Worm (Caenorhabditis elegans) whole organism, L3 larva: ENCODE results near the gene srh-122.

ENCODE experiments used
- aly-2 ChIP-seq: fragments of 150-350 bp; optimal IDR thresholded peaks from 2 replicates; lab custom pipeline; 2014; ENCODE audit warnings: missing biosample characterization, missing genetic modification characterization
- ama-1 ChIP-seq: fragments of 150-350 bp; optimal IDR thresholded peaks from 2 replicates; lab custom pipeline; 2018
- ceh-16 ChIP-seq: sonication (generic microtip); optimal IDR thresholded peaks from 2 replicates; lab custom pipeline; 2017; ENCODE audit warnings: missing biosample characterization, missing genetic modification characterization
- ceh-28 ChIP-seq: fragments of 150-350 bp; optimal IDR thresholded peaks from 2 replicates; lab custom pipeline; 2014; ENCODE audit warnings: missing biosample characterization, missing genetic modification reagents, missing genetic modification characterization
- ceh-82 ChIP-seq: fragments of 150-350 bp; optimal IDR thresholded peaks from 2 replicates; lab custom pipeline; 2014; ENCODE audit warnings: missing biosample characterization, missing genetic modification characterization
- ceh-9 ChIP-seq: sonication (generic microtip); optimal IDR thresholded peaks from 2 replicates; lab custom pipeline; 2018; ENCODE audit warnings: missing biosample characterization, missing genetic modification characterization
- egl-5 ChIP-seq: fragments of 150-350 bp; optimal IDR thresholded peaks from 2 replicates; lab custom pipeline; 2017; ENCODE audit warnings: missing biosample characterization, missing genetic modification reagents, missing genetic modification characterization, inconsistent platforms
- elt-1 ChIP-seq: fragments of 150-350 bp; optimal IDR thresholded peaks from 2 replicates; lab custom pipeline; 2014; ENCODE audit warnings: missing biosample characterization, missing genetic modification characterization
- elt-2 ChIP-seq: sonication (generic microtip); optimal IDR thresholded peaks from 2 replicates; lab custom pipeline; 2016; ENCODE audit warnings: missing genetic modification reagents, mild to moderate bottlenecking, missing genetic modification characterization, missing compliant biosample characterization
- elt-3 ChIP-seq, 3 experiments: fragments of 150-350 bp in 1 of 3; sonication (generic microtip) in 2 of 3; optimal IDR thresholded peaks; 2 replicates in 2 of 3; 4 replicates in 1 of 3; lab custom pipeline; 2014 to 2017; ENCODE audit warnings: missing biosample characterization in 3 of 3, missing genetic modification characterization in 3 of 3
- eor-1 ChIP-seq, 2 experiments: fragments of 150-350 bp; optimal IDR thresholded peaks; 2 replicates each; lab custom pipeline; 2014 to 2018; ENCODE audit warnings: missing biosample characterization in 2 of 2, missing genetic modification characterization in 2 of 2
- fkh-10 ChIP-seq: sonication (generic microtip); optimal IDR thresholded peaks from 2 replicates; lab custom pipeline; 2017; ENCODE audit warnings: missing biosample characterization, missing genetic modification reagents, missing genetic modification characterization
- fkh-2 ChIP-seq: fragments of 150-350 bp; optimal IDR thresholded peaks from 2 replicates; lab custom pipeline; 2014; ENCODE audit warnings: missing biosample characterization, missing genetic modification reagents, missing genetic modification characterization
- fos-1 ChIP-seq: fragments of 150-350 bp; optimal IDR thresholded peaks from 2 replicates; lab custom pipeline; 2014; ENCODE audit warnings: missing biosample characterization, missing genetic modification characterization
- lin-15B ChIP-seq: fragments of 150-350 bp; optimal IDR thresholded peaks from 2 replicates; lab custom pipeline; 2014; ENCODE audit warnings: missing biosample characterization, missing genetic modification characterization
- lsy-12 ChIP-seq: sonication (generic microtip); optimal IDR thresholded peaks from 2 replicates; lab custom pipeline; 2016; ENCODE audit warnings: mild to moderate bottlenecking, missing genetic modification characterization, missing compliant biosample characterization
- mdl-1 ChIP-seq: fragments of 150-350 bp; optimal IDR thresholded peaks from 2 replicates; lab custom pipeline; 2014; ENCODE audit warnings: missing biosample characterization, missing genetic modification characterization
- mml-1 ChIP-seq: fragments of 150-350 bp; sonication (generic microtip); optimal IDR thresholded peaks from 3 replicates; lab custom pipeline; 2014; ENCODE audit warnings: missing biosample characterization, missing genetic modification characterization
- nhr-11 ChIP-seq: fragments of 150-350 bp; optimal IDR thresholded peaks from 2 replicates; lab custom pipeline; 2014; ENCODE audit warnings: missing biosample characterization, missing genetic modification characterization
- nhr-12 ChIP-seq: fragments of 150-350 bp; optimal IDR thresholded peaks from 2 replicates; lab custom pipeline; 2014; ENCODE audit warnings: missing biosample characterization, missing genetic modification characterization
- nhr-23 ChIP-seq: fragments of 150-350 bp; optimal IDR thresholded peaks from 2 replicates; lab custom pipeline; 2014; ENCODE audit warnings: missing biosample characterization, missing genetic modification reagents, missing genetic modification characterization
- nhr-28 ChIP-seq: fragments of 150-350 bp; optimal IDR thresholded peaks from 2 replicates; lab custom pipeline; 2014; ENCODE audit warnings: missing biosample characterization, missing genetic modification characterization
- nhr-43 ChIP-seq: sonication (generic microtip); optimal IDR thresholded peaks from 2 replicates; lab custom pipeline; 2016; ENCODE audit warnings: mild to moderate bottlenecking, missing genetic modification characterization, missing compliant biosample characterization; ENCODE audit not compliant: poor library complexity, severe bottlenecking
- nhr-67 ChIP-seq: fragments of 150-350 bp; optimal IDR thresholded peaks from 2 replicates; lab custom pipeline; 2014; ENCODE audit warnings: missing biosample characterization, missing genetic modification characterization
- nhr-76 ChIP-seq: fragments of 150-350 bp; sonication (generic microtip); optimal IDR thresholded peaks from 5 replicates; lab custom pipeline; 2014; ENCODE audit warnings: missing biosample characterization, missing genetic modification characterization
- nhr-77 ChIP-seq: fragments of 150-350 bp; optimal IDR thresholded peaks from 2 replicates; lab custom pipeline; 2014; ENCODE audit warnings: missing biosample characterization, missing genetic modification characterization
- pha-4 ChIP-seq: fragments of 150-350 bp; optimal IDR thresholded peaks from 2 replicates; lab custom pipeline; 2014; ENCODE audit warnings: missing biosample characterization, missing genetic modification reagents, missing genetic modification characterization
- pqm-1 ChIP-seq: fragments of 150-350 bp; optimal IDR thresholded peaks from 2 replicates; lab custom pipeline; 2017; ENCODE audit warnings: missing biosample characterization, missing genetic modification characterization, inconsistent platforms
- skn-1 ChIP-seq: fragments of 150-350 bp; optimal IDR thresholded peaks from 2 replicates; lab custom pipeline; 2014; ENCODE audit warnings: missing biosample characterization, missing genetic modification characterization
- unc-39 ChIP-seq: sonication (generic microtip); optimal IDR thresholded peaks from 4 replicates; lab custom pipeline; 2017; ENCODE audit warnings: missing biosample characterization, missing genetic modification characterization
- unc-62 ChIP-seq: fragments of 150-350 bp; sonication (generic microtip); optimal IDR thresholded peaks from 4 replicates; lab custom pipeline; 2014; ENCODE audit warnings: missing biosample characterization, missing genetic modification reagents, missing genetic modification characterization
- zag-1 ChIP-seq: fragments of 150-350 bp; optimal IDR thresholded peaks from 2 replicates; lab custom pipeline; 2014; ENCODE audit warnings: missing biosample characterization, missing genetic modification characterization
- ztf-11 ChIP-seq: fragments of 150-350 bp; optimal IDR thresholded peaks from 2 replicates; lab custom pipeline; 2014; ENCODE audit warnings: missing biosample characterization, missing genetic modification characterization
- ztf-4 ChIP-seq: fragments of 150-350 bp; optimal IDR thresholded peaks from 2 replicates; lab custom pipeline; 2014; ENCODE audit warnings: missing biosample characterization, missing genetic modification characterization

The srh-122 gene

ce11 chrV:15377903-15378302 lies at the start of gene srh-122:
Gene srh-122, minus strand, starts transcription at chrV:15378003.
- TF ChIP-seq egl-5 (tag; lab: Kevin White, UChicago), result no peak
- TF ChIP-seq fkh-2 (tag; lab: Kevin White, UChicago), result no peak
- no peak for TF ChIP-seq lsy-12 (tag; lab: Kevin White, UChicago)
- no peak for TF ChIP-seq mml-1 (tag; lab: Kevin White, UChicago)
- TF ChIP-seq nhr-11 (tag; lab: Kevin White, UChicago), result no peak
- no peak for TF ChIP-seq ceh-82 (tag; lab: Kevin White, UChicago)
- TF ChIP-seq unc-39, result no peak
- no peak for TF ChIP-seq elt-3 (tag; optimal IDR thresholded peaks at IDR 0.05; lab: Kevin White, UChicago)
- no peak for TF ChIP-seq fos-1
- no peak for TF ChIP-seq pha-4 (tag; lab: Kevin White, UChicago)

- TF ChIP-seq ztf-4 (tag; lab: Kevin White, UChicago) (no peak), pha-4 (tag; lab: Kevin White, UChicago) (no peak), ztf-11 (no peak), elt-3 (tag; optimal IDR thresholded peaks at IDR 0.05; lab: Kevin White, UChicago) (no peak), egl-5 (tag; lab: Kevin White, UChicago) (no peak), ceh-82 (tag; lab: Kevin White, UChicago) (no peak), fkh-2 (tag; lab: Kevin White, UChicago) (no peak), ceh-28 (tag; lab: Kevin White, UChicago) (no peak), nhr-77 (tag; lab: Kevin White, UChicago) (no peak), nhr-76 (no peak), fkh-10 (GFP tag; lab: Kevin White, UChicago) (no peak), ceh-16 (no peak), ceh-9 (tag; lab: Kevin White, UChicago) (no peak)
These were observed 49.1 kb upstream of the srh-122 start, which contains the start of gene fbxa-209 for ce11 chrV:15426944-15427343. Gene fbxa-209, minus strand, starts transcription at chrV:15427044.

ce11 chrV:15425368-15426091 lies 47.7 kb upstream of the srh-122 start, which contains the start of gene Y36E3A.2:
Gene Y36E3A.2, plus strand, starts transcription at chrV:15426041.
- TF ChIP-seq lsy-12 (tag; lab: Kevin White, UChicago) (no peak), aly-2 (tag; lab: Kevin White, UChicago) (no peak), ceh-28 (tag; lab: Kevin White, UChicago) (no peak), nhr-11 (tag; lab: Kevin White, UChicago) (no peak), fkh-10 (GFP tag; lab: Kevin White, UChicago) (no peak), ama-1 (lab: Kevin White, UChicago) (no peak), lin-15B (tag; lab: Kevin White, UChicago) (no peak), pha-4 (tag; lab: Kevin White, UChicago) (peak; percentile 1), egl-5 (tag; lab: Kevin White, UChicago) (no peak), nhr-12 (tag; lab: Kevin White, UChicago) (no peak), ceh-82 (tag; lab: Kevin White, UChicago) (no peak), ztf-11 (no peak), elt-2 (tag; lab: Kevin White, UChicago) (peak; percentile 70)

- TF ChIP-seq eor-1 (tag; optimal IDR thresholded peaks at IDR 0.05; lab: Kevin White, UChicago) (no peak), mdl-1 (tag; lab: Kevin White, UChicago) (no peak), nhr-76 (no peak), nhr-43 (tag; lab: Kevin White, UChicago) (no peak), unc-62 (GFP tag; lab: Kevin White, UChicago) (no peak)
These were observed 45.8 kb upstream of the srh-122 start, which contains the start of gene fbxa-104 for ce11 chrV:15423601-15424000. Gene fbxa-104, minus strand, starts transcription at chrV:15423683.

- TF ChIP-seq fos-1, result no peak
These were observed 40.0 kb upstream of the srh-122 start, which contains the start of gene T06E6.10 for ce11 chrV:15417822-15418221. Gene T06E6.10, plus strand, starts transcription at chrV:15418122.

- TF ChIP-seq ceh-9 (tag; lab: Kevin White, UChicago) (no peak), aly-2 (tag; lab: Kevin White, UChicago) (no peak), fos-1 (no peak), ama-1 (lab: Kevin White, UChicago) (no peak), pqm-1 (tag; lab: Kevin White, UChicago) (no peak), zag-1 (no peak), elt-1 (tag; lab: Kevin White, UChicago) (no peak), nhr-67 (no peak), skn-1 (tag; lab: Kevin White, UChicago) (no peak), egl-5 (tag; lab: Kevin White, UChicago) (no peak), eor-1 (tag; optimal IDR thresholded peaks at IDR 0.05; lab: Kevin White, UChicago) (no peak), nhr-77 (tag; lab: Kevin White, UChicago) (no peak), nhr-28 (tag; lab: Kevin White, UChicago) (no peak), lin-15B (tag; lab: Kevin White, UChicago) (no peak), nhr-12 (tag; lab: Kevin White, UChicago) (no peak), nhr-23 (tag; lab: Kevin White, UChicago) (no peak), unc-62 (GFP tag; lab: Kevin White, UChicago) (no peak), ceh-82 (tag; lab: Kevin White, UChicago) (no peak), fkh-10 (GFP tag; lab: Kevin White, UChicago) (no peak), nhr-76 (no peak)
These were observed 38.1 kb upstream of the srh-122 start, which contains the start of gene srh-265 for ce11 chrV:15415951-15416350. Gene srh-265, plus strand, starts transcription at chrV:15416251.
